Worm (Caenorhabditis elegans): ENCODE results near the gene T19D12.9.

T19D12.9 gene

DNA sequence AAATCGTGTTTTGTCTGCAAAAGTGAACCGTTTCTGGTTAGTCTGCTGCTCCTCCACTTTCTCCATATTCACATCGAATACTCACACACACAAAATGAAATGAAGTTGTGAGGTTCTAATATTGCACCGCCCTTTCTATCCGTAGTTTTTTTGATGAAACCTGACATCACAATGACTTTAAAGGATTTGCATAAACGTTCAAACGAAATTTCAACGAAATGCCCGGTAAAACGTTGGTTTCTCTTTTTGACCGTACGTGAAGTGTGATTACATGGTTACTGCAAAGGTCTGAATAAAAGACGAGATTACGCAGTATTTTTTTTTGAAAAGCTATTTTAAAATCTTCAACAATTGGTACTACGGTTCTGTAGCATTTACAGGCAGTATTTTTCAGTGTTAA is at the start of gene T19D12.9:
T19D12.9 (minus strand) TSS at position 101 of the 400 bp plus-strand sequence.
- TF ChIP-seq nhr-102 (tag; optimal IDR thresholded peaks at IDR 0.05) (no peak), egl-43 (GFP tag; IDR thresholded peaks at IDR 0.05) (no peak)

DNA sequence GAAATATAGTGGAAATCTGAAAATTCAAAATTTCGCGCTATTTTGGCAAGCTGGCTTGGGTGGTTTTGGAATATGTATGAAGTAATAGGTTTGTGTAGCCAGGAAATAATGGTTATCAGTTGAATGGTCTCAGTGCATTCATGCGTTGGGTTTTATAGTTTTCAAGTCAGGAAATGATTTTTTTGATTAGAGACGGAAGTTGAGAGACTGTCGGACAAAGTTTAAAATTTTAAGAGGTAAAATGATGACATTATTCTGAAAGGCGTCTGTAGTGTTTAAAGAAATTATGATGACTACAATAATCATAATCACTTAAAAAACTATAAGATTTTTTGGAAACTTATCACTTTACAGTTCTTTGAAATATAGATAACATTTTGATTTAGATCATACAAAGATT is 47.3 kb upstream of the T19D12.9 start, which contains the start of gene C18H9.6:
C18H9.6 (minus strand) TSS at position 129 of the 400 bp plus-strand sequence.
- TF ChIP-seq nhr-28 (tag; optimal IDR thresholded peaks at IDR 0.05) (peak; percentile 83), pqm-1 (tag; optimal IDR thresholded peaks at IDR 0.05) (peak; percentile 73), T20F7.1 (GFP tag; optimal IDR thresholded peaks at IDR 0.05) (peak; percentile 1), lin-1 (GFP tag; IDR thresholded peaks at IDR 0.05) (peak; percentile 77), Y5F2A.4 (GFP tag; optimal IDR thresholded peaks at IDR 0.05) (no peak), fos-1 (tag; optimal IDR thresholded peaks at IDR 0.05) (no peak), nhr-48 (tag; optimal IDR thresholded peaks at IDR 0.05) (peak; percentile 57), dmd-6 (GFP tag; IDR thresholded peaks at IDR 0.05) (peak; percentile 91), hlh-11 (tag; optimal IDR thresholded peaks at IDR 0.05) (peak; percentile 58), dve-1 (tag; optimal IDR thresholded peaks at IDR 0.05; ENCODE audit: insufficient read depth) (peak; percentile 80), php-3 (GFP tag; IDR thresholded peaks at IDR 0.05) (peak; percentile 79), mes-2 (tag; optimal IDR thresholded peaks at IDR 0.05; ENCODE audit: poor library complexity, severe bottlenecking) (no peak), tag-97 (GFP tag; IDR thresholded peaks at IDR 0.05) (no peak)

DNA sequence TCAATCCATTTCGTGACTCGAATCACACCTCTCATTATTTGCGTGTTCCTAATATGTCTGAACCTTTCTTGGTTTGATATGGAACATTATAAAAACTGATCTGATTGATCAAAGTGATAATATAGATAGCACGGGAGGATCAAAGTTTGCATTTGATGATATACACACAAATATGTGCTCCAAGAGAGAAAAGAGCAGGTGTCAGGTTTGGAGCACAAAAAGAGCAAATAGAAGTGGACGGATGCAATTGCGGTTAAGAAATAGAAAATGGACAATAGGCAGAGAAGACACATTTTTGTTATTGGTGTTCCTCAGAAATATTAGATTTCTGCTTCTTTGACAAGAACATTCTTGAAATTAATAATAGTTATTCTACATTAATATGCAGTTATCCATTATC is 44.6 kb upstream of the T19D12.9 start, which contains the start of gene C18H9.1:
C18H9.1 (plus strand) TSS at position 301 of the 400 bp plus-strand sequence.
- TF ChIP-seq unc-62 (GFP tag; optimal IDR thresholded peaks at IDR 0.05 in 1 of 2): no peak
- no peak for TF ChIP-seq unc-62 (tag; optimal IDR thresholded peaks at IDR 0.05)

DNA sequence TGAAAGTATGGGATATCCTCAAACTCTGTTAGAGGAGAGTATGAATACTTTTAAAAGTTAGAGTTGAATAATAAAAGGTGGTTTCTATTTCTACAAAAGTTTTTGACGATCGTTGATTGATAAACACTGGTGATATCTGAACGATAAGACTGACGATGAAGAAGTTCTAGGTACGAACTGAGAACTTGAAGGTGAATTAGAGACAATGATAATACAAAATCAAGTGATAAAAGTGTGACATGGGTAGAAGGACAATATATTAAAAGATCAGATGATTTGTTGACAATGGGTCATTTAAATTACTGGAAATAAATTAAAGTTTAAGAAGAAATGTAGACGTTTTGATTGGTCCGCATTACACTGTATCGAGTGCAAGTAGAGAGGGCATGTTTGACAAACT is 41.2 kb upstream of the T19D12.9 start, which contains the start of gene C18H9.5:
C18H9.5 (minus strand) TSS at position 179 of the 400 bp plus-strand sequence.
- TF ChIP-seq attf-4 (tag; optimal IDR thresholded peaks at IDR 0.05): no peak
- TF ChIP-seq hlh-30 (tag; optimal IDR thresholded peaks at IDR 0.05; ENCODE audit: insufficient read depth): peak; percentile 52
- TF ChIP-seq dmd-8 (GFP tag; IDR thresholded peaks at IDR 0.05): no peak
- peak in 1 of 2 experiments; percentile 6 for TF ChIP-seq unc-62 (GFP tag; optimal IDR thresholded peaks at IDR 0.05 in 1 of 2)
- TF ChIP-seq unc-62 (tag; optimal IDR thresholded peaks at IDR 0.05): no peak
- 0 out of 2 replicates have a peak, but pooled peaks have one; percentile 8 for TF ChIP-seq dmd-6 (GFP tag; IDR thresholded peaks at IDR 0.05)

DNA sequence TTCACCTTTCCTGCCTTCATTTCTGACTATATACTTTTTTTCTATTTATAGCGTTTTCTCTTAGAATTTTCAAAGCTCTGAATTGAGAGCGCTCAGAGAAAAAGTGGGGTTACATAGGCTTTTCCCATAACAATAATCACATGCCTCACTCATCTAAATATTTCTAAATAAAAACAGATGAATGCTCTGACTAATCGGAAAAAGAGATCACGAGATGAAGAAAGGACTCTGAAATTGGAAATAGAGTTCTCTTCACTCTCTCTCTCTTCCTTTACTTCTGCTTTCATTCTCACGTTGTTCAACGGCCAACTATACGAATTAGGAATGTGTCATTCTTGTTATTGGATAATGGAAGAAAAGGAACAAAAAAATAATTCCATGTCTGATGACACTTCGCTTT is 34.9 kb upstream of the T19D12.9 start:
- TF ChIP-seq dmd-6 (GFP tag; IDR thresholded peaks at IDR 0.05): no peak
- TF ChIP-seq F26F4.8 (GFP tag; conservative IDR thresholded peaks at IDR 0.05): no peak
- peak; percentile 37 for TF ChIP-seq aha-1 (tag)
- no peak for TF ChIP-seq zag-1 (tag; optimal IDR thresholded peaks at IDR 0.05)
- peak in 1 of 2 experiments; percentile 0 for TF ChIP-seq lsy-2 (tag; optimal IDR thresholded peaks at IDR 0.05)
- TF ChIP-seq attf-4 (tag; optimal IDR thresholded peaks at IDR 0.05): no peak
- no peak for TF ChIP-seq D1046.2 (GFP tag; IDR thresholded peaks at IDR 0.05)
- no peak for TF ChIP-seq nhr-28 (tag; optimal IDR thresholded peaks at IDR 0.05)
- no peak for TF ChIP-seq R02D3.7 (tag; optimal IDR thresholded peaks at IDR 0.05)
- no peak for TF ChIP-seq nhr-76 (tag; optimal IDR thresholded peaks at IDR 0.05)
- no peak for TF ChIP-seq nhr-111 (GFP tag; optimal IDR thresholded peaks at IDR 0.05)
- no peak for TF ChIP-seq saeg-2 (GFP tag; IDR thresholded peaks at IDR 0.05)
- TF ChIP-seq hlh-30 (tag; optimal IDR thresholded peaks at IDR 0.05; ENCODE audit: insufficient read depth): peak; percentile 51

DNA sequence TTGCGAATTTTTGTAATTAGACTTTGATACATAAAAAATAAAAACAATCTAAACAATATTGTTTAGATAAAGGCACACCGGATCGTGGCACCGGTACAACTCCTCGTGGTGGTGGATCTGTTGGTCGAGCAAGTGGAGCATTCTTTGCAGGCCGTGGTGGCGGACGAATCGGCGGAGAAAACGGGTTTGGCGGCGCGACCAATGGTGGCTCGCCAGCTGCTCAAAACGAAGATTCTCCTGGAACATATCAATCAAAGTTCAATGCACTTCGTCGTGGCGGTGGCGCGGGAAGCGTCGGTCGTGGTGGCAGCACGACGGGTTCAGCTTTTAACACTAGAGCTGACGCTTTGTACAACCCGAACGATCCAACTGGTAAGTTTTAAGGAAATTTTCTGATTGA is 31.8 kb upstream of the T19D12.9 start:
- TF ChIP-seq F10B5.3 (tag; optimal IDR thresholded peaks at IDR 0.05) (no peak), aha-1 (tag) (peak; percentile 65), ZK546.5 (tag; optimal IDR thresholded peaks at IDR 0.05) (no peak), unc-130 (GFP tag; optimal IDR thresholded peaks at IDR 0.05) (no peak), cey-2 (tag; optimal IDR thresholded peaks at IDR 0.05; ENCODE audit: borderline replicate concordance, insufficient read depth) (no peak), set-16 (GFP tag; IDR thresholded peaks at IDR 0.05) (peak; percentile 67; the same call in 1 of the 2 replicates), unc-62 (GFP tag; optimal IDR thresholded peaks at IDR 0.05 in 1 of 2) (no peak), unc-62 (tag; optimal IDR thresholded peaks at IDR 0.05) (no peak)

All from whole organism, L4 larva.